Worm (Caenorhabditis elegans): Measurements from ENCODE around the gene R10E12.2.

ce11 chrIII:10006734-10007348, 33.2 kb upstream of the R10E12.2 start, which contains the start of gene C05B5.8:
- no peak for TF ChIP-seq ama-1 (optimal IDR thresholded peaks at IDR 0.05)
- TF ChIP-seq ama-1 (GFP tag; optimal IDR thresholded peaks at IDR 0.05), result no peak
- no peak for TF ChIP-seq attf-3 (GFP tag; conservative IDR thresholded peaks at IDR 0.05)
- no peak for TF ChIP-seq xnd-1 (tag; optimal IDR thresholded peaks at IDR 0.05)
- TF ChIP-seq F49E8.2 (tag; optimal IDR thresholded peaks at IDR 0.05; ENCODE audit: insufficient read depth), result no peak
- TF ChIP-seq B0261.1 (tag; optimal IDR thresholded peaks at IDR 0.05), result no peak
- TF ChIP-seq F33H1.4 (GFP tag; IDR thresholded peaks at IDR 0.05), result no peak
- TF ChIP-seq unc-62 (GFP tag; optimal IDR thresholded peaks at IDR 0.05), result no peak
- TF ChIP-seq snpc-4 (GFP tag; optimal IDR thresholded peaks at IDR 0.05), result no peak
- no peak for TF ChIP-seq snpc-4 (tag; optimal IDR thresholded peaks at IDR 0.05)
- TF ChIP-seq let-607 (tag; optimal IDR thresholded peaks at IDR 0.05), result no peak
- TF ChIP-seq hlh-12 (tag; optimal IDR thresholded peaks at IDR 0.05), result no peak
- TF ChIP-seq attf-6 (GFP tag; IDR thresholded peaks at IDR 0.05), result no peak
- no peak for TF ChIP-seq him-1 (tag; optimal IDR thresholded peaks at IDR 0.05)
- no peak for TF ChIP-seq egl-18 (GFP tag; IDR thresholded peaks at IDR 0.05)

Measured in whole organism, young adult.